Worm (Caenorhabditis elegans) whole organism, mixed stage, embryonic: ENCODE measurements around the gene K09C6.10.

Experiments used
- ces-1 ChIP-seq: fragments of 150-350 bp; optimal IDR thresholded peaks from 2 replicates; lab custom pipeline; 2014; ENCODE audit warnings: missing biosample characterization, missing genetic modification reagents, missing genetic modification characterization
- elt-1 ChIP-seq: sonication (generic microtip); optimal IDR thresholded peaks from 2 replicates; lab custom pipeline; 2017; ENCODE audit warnings: missing genetic modification characterization, mild to moderate bottlenecking, missing compliant biosample characterization, antibody characterized with exemption, moderate library complexity, borderline replicate concordance; ENCODE audit not compliant: insufficient read depth
- lsy-2 ChIP-seq: fragments of 150-350 bp; optimal IDR thresholded peaks from 2 replicates; lab custom pipeline; 2014; ENCODE audit warnings: missing biosample characterization, missing genetic modification characterization
- mab-5 ChIP-seq: fragments of 150-350 bp; optimal IDR thresholded peaks from 2 replicates; lab custom pipeline; 2014; ENCODE audit warnings: missing biosample characterization, missing genetic modification characterization
- nhr-237 ChIP-seq: fragments of 150-350 bp; optimal IDR thresholded peaks from 2 replicates; lab custom pipeline; 2014; ENCODE audit warnings: missing biosample characterization, missing genetic modification characterization
- nhr-28 ChIP-seq: fragments of 150-350 bp; optimal IDR thresholded peaks from 2 replicates; lab custom pipeline; 2014; ENCODE audit warnings: missing biosample characterization, missing genetic modification characterization
- pha-4 ChIP-seq: fragments of 150-350 bp; optimal IDR thresholded peaks from 2 replicates; lab custom pipeline; 2018; ENCODE audit warnings: missing biosample characterization, missing genetic modification reagents, missing genetic modification characterization
- sptf-1 ChIP-seq: sonication (generic microtip); optimal IDR thresholded peaks from 2 replicates; lab custom pipeline; 2017; ENCODE audit warnings: mild to moderate bottlenecking, missing genetic modification characterization, moderate library complexity, missing compliant biosample characterization
- unc-62 ChIP-seq: fragments of 150-350 bp; optimal IDR thresholded peaks from 2 replicates; lab custom pipeline; 2014; ENCODE audit warnings: missing biosample characterization, missing genetic modification reagents, missing genetic modification characterization
- ztf-11 ChIP-seq: fragments of 150-350 bp; optimal IDR thresholded peaks from 2 replicates; lab custom pipeline; 2014; ENCODE audit warnings: missing biosample characterization, missing genetic modification characterization

DNA sequence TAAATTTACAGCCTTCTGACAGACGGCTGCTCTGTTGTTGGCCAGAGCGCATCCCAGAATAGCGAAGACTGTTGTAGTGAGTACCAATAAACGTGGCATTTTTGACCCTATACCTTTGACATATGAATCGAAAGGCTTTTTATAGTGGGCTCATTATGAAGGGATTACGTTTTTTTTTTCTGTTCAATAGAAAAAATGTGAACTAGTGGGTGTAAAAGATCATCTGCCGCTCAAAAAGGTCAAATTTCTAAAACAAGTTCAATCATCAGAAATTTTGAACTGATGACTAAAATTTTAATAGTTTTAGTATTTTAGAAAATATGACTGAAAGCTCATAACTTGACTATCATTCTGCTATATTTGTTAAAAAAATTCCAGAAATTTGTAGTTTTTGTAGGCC, 15.7 kb downstream of the K09C6.10 start, which contains the start of gene K09C6.9:
- TF ChIP-seq nhr-28 (no peak), nhr-237 (tag; lab: Kevin White, UChicago) (no peak), lsy-2 (tag; lab: Kevin White, UChicago) (no peak), sptf-1 (tag; lab: Kevin White, UChicago) (no peak), unc-62 (GFP tag; lab: Kevin White, UChicago) (no peak), ces-1 (GFP tag; lab: Kevin White, UChicago) (no peak), ztf-11 (tag; lab: Kevin White, UChicago) (no peak), pha-4 (tag; lab: Kevin White, UChicago) (no peak), elt-1 (tag; lab: Kevin White, UChicago) (no peak), mab-5 (tag; lab: Kevin White, UChicago) (no peak)
